Worm (Caenorhabditis elegans) whole organism, L3 larva: ENCODE data around the gene clec-263.
"Not testable (repeated sequence)": the region's sequence is repeated elsewhere in the genome, so short reads cannot be mapped to it uniquely, and the experiment has no call there.

Experiments
- R02D3.7 ChIP-seq: fragments of 150-350 bp; optimal IDR thresholded peaks from 2 replicates; lab custom pipeline; 2014; ENCODE audit warnings: missing biosample characterization, missing genetic modification characterization
- ZK546.5 ChIP-seq: sonication (generic microtip); optimal IDR thresholded peaks from 2 replicates; lab custom pipeline; 2017; ENCODE audit warnings: missing biosample characterization, missing genetic modification characterization
- aly-2 ChIP-seq: fragments of 150-350 bp; optimal IDR thresholded peaks from 2 replicates; lab custom pipeline; 2014; ENCODE audit warnings: missing biosample characterization, missing genetic modification characterization
- ama-1 ChIP-seq: fragments of 150-350 bp; optimal IDR thresholded peaks from 2 replicates; lab custom pipeline; 2018
- ceh-16 ChIP-seq: sonication (generic microtip); optimal IDR thresholded peaks from 2 replicates; lab custom pipeline; 2017; ENCODE audit warnings: missing biosample characterization, missing genetic modification characterization
- ceh-9 ChIP-seq: sonication (generic microtip); optimal IDR thresholded peaks from 2 replicates; lab custom pipeline; 2018; ENCODE audit warnings: missing biosample characterization, missing genetic modification characterization
- daf-12 ChIP-seq: fragments of 150-350 bp; optimal IDR thresholded peaks from 2 replicates; lab custom pipeline; 2014; ENCODE audit warnings: missing biosample characterization, missing genetic modification reagents, missing genetic modification characterization
- egl-27 ChIP-seq: sonication (generic microtip); optimal IDR thresholded peaks from 4 replicates; lab custom pipeline; 2017; ENCODE audit warnings: missing biosample characterization, missing genetic modification reagents, missing genetic modification characterization
- egl-5 ChIP-seq: fragments of 150-350 bp; optimal IDR thresholded peaks from 2 replicates; lab custom pipeline; 2017; ENCODE audit warnings: missing biosample characterization, missing genetic modification reagents, missing genetic modification characterization, inconsistent platforms
- elt-2 ChIP-seq: sonication (generic microtip); optimal IDR thresholded peaks from 2 replicates; lab custom pipeline; 2016; ENCODE audit warnings: missing genetic modification reagents, mild to moderate bottlenecking, missing genetic modification characterization, missing compliant biosample characterization
- elt-3 ChIP-seq, 3 experiments: fragments of 150-350 bp in 1 of 3; sonication (generic microtip) in 2 of 3; optimal IDR thresholded peaks; 2 replicates in 2 of 3; 4 replicates in 1 of 3; lab custom pipeline; 2014 to 2017; ENCODE audit warnings: missing biosample characterization in 3 of 3, missing genetic modification characterization in 3 of 3
- fkh-10 ChIP-seq: sonication (generic microtip); optimal IDR thresholded peaks from 2 replicates; lab custom pipeline; 2017; ENCODE audit warnings: missing biosample characterization, missing genetic modification reagents, missing genetic modification characterization
- fos-1 ChIP-seq: fragments of 150-350 bp; optimal IDR thresholded peaks from 2 replicates; lab custom pipeline; 2014; ENCODE audit warnings: missing biosample characterization, missing genetic modification characterization
- hmg-11 ChIP-seq: sonication (generic microtip); optimal IDR thresholded peaks from 2 replicates; lab custom pipeline; 2016; ENCODE audit warnings: missing genetic modification characterization, missing compliant biosample characterization
- jun-1 ChIP-seq: fragments of 150-350 bp; optimal IDR thresholded peaks from 2 replicates; lab custom pipeline; 2014; ENCODE audit warnings: missing biosample characterization, missing genetic modification reagents, missing genetic modification characterization
- lin-39 ChIP-seq: fragments of 150-350 bp; optimal IDR thresholded peaks from 2 replicates; lab custom pipeline; 2018; ENCODE audit warnings: missing biosample characterization, missing genetic modification reagents, missing genetic modification characterization
- lsy-12 ChIP-seq: sonication (generic microtip); optimal IDR thresholded peaks from 2 replicates; lab custom pipeline; 2016; ENCODE audit warnings: mild to moderate bottlenecking, missing genetic modification characterization, missing compliant biosample characterization
- mdl-1 ChIP-seq: fragments of 150-350 bp; optimal IDR thresholded peaks from 2 replicates; lab custom pipeline; 2014; ENCODE audit warnings: missing biosample characterization, missing genetic modification characterization
- nfya-1 ChIP-seq: sonication (generic microtip); optimal IDR thresholded peaks from 2 replicates; lab custom pipeline; 2017; ENCODE audit warnings: missing genetic modification characterization, mild to moderate bottlenecking, missing compliant biosample characterization, antibody characterized with exemption, moderate library complexity; ENCODE audit not compliant: insufficient read depth
- nhr-12 ChIP-seq: fragments of 150-350 bp; optimal IDR thresholded peaks from 2 replicates; lab custom pipeline; 2014; ENCODE audit warnings: missing biosample characterization, missing genetic modification characterization
- nhr-237 ChIP-seq: fragments of 150-350 bp; optimal IDR thresholded peaks from 2 replicates; lab custom pipeline; 2014; ENCODE audit warnings: missing biosample characterization, missing genetic modification characterization
- nhr-43 ChIP-seq: sonication (generic microtip); optimal IDR thresholded peaks from 2 replicates; lab custom pipeline; 2016; ENCODE audit warnings: mild to moderate bottlenecking, missing genetic modification characterization, missing compliant biosample characterization; ENCODE audit not compliant: poor library complexity, severe bottlenecking
- nhr-76 ChIP-seq: fragments of 150-350 bp; sonication (generic microtip); optimal IDR thresholded peaks from 5 replicates; lab custom pipeline; 2014; ENCODE audit warnings: missing biosample characterization, missing genetic modification characterization
- pqm-1 ChIP-seq: fragments of 150-350 bp; optimal IDR thresholded peaks from 2 replicates; lab custom pipeline; 2017; ENCODE audit warnings: missing biosample characterization, missing genetic modification characterization, inconsistent platforms
- sea-2 ChIP-seq: fragments of 150-350 bp; sonication (generic microtip); optimal IDR thresholded peaks from 4 replicates; lab custom pipeline; 2014; ENCODE audit warnings: missing biosample characterization, missing genetic modification reagents, missing genetic modification characterization
- skn-1 ChIP-seq: fragments of 150-350 bp; optimal IDR thresholded peaks from 2 replicates; lab custom pipeline; 2014; ENCODE audit warnings: missing biosample characterization, missing genetic modification characterization
- snpc-4 ChIP-seq: fragments of 150-350 bp; optimal IDR thresholded peaks from 2 replicates; lab custom pipeline; 2014; ENCODE audit warnings: missing biosample characterization, missing genetic modification characterization
- tbx-2 ChIP-seq: sonication (generic microtip); optimal IDR thresholded peaks from 2 replicates; lab custom pipeline; 2016; ENCODE audit warnings: mild to moderate bottlenecking, missing genetic modification characterization, missing compliant biosample characterization
- unc-39 ChIP-seq: sonication (generic microtip); optimal IDR thresholded peaks from 4 replicates; lab custom pipeline; 2017; ENCODE audit warnings: missing biosample characterization, missing genetic modification characterization
- unc-62 ChIP-seq: fragments of 150-350 bp; sonication (generic microtip); optimal IDR thresholded peaks from 4 replicates; lab custom pipeline; 2014; ENCODE audit warnings: missing biosample characterization, missing genetic modification reagents, missing genetic modification characterization
- zag-1 ChIP-seq: fragments of 150-350 bp; optimal IDR thresholded peaks from 2 replicates; lab custom pipeline; 2014; ENCODE audit warnings: missing biosample characterization, missing genetic modification characterization
- ztf-11 ChIP-seq: fragments of 150-350 bp; optimal IDR thresholded peaks from 2 replicates; lab custom pipeline; 2014; ENCODE audit warnings: missing biosample characterization, missing genetic modification characterization
- ztf-4 ChIP-seq: fragments of 150-350 bp; optimal IDR thresholded peaks from 2 replicates; lab custom pipeline; 2014; ENCODE audit warnings: missing biosample characterization, missing genetic modification characterization

clec-263 gene

DNA sequence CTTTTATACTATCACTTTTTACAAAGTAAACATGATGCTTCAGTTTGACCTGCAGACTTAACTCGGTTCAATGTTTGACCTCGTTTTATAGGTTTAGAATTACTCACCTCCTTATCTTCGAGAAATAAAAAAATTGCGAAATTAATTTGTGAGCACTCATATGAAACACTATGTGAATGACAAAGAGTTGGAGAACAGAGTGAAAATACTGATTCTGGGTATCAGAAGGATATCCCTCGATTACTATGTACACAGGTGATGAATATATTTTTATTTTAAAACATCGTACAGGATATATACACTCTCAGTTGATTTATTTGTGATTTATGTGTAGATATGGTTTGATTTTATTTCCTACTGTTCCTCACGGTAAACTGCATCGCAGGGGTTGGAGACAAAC, 18.2 kb upstream of the clec-263 start, which contains the start of gene Y38H6C.23:
Gene Y38H6C.23 (minus strand): TSS at position 101 of the 400 bp plus-strand sequence.
- TF ChIP-seq lsy-12 (tag; lab: Kevin White, UChicago) (no peak), sea-2 (GFP tag; lab: Kevin White, UChicago) (no peak), daf-12 (no peak), fos-1 (no peak), elt-2 (no peak), egl-27 (tag; lab: Kevin White, UChicago) (no peak), zag-1 (tag; lab: Kevin White, UChicago) (no peak), ama-1 (lab: Kevin White, UChicago) (no peak), skn-1 (no peak), snpc-4 (tag; lab: Kevin White, UChicago) (no peak), mdl-1 (tag; lab: Kevin White, UChicago) (no peak), nhr-76 (tag; lab: Kevin White, UChicago) (no peak), jun-1 (tag; lab: Kevin White, UChicago) (no peak), nhr-43 (no peak), ztf-11 (no peak), nfya-1 (no peak), unc-62 (GFP tag; lab: Kevin White, UChicago) (no peak), lin-39 (tag; lab: Kevin White, UChicago) (no peak), tbx-2 (tag; lab: Kevin White, UChicago) (no peak), nhr-12 (tag; lab: Kevin White, UChicago) (no peak)

DNA sequence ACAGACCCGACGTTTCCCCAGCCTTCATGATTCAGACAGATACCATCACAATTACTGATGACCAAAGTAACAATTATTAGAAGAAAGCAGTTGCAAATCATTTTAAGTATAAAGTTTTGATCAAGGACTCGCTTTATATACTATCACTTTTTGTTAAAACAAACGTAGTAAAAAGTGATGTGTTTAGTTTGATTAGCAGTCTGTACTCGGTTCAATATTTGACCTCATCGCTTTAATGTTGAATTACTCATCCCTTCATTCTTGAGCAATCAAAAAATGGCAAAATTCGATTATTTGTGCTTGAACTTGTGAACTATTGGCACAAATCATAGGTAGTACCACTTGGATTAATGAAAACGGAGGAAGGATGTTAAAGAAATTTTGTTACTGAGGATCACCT, 16.1 kb upstream of the clec-263 start, which contains the start of gene abf-4:
Gene abf-4 (minus strand): TSS at position 101 of the 400 bp plus-strand sequence.
- TF ChIP-seq egl-27 (tag; lab: Kevin White, UChicago) (no peak), unc-62 (GFP tag; lab: Kevin White, UChicago) (no peak), ama-1 (lab: Kevin White, UChicago) (no peak), ZK546.5 (no peak), elt-3 (tag; optimal IDR thresholded peaks at IDR 0.05; lab: Kevin White, UChicago) (no peak), fos-1 (no peak), ztf-11 (no peak), hmg-11 (tag; lab: Kevin White, UChicago) (no peak), R02D3.7 (tag; lab: Kevin White, UChicago) (no peak), jun-1 (tag; lab: Kevin White, UChicago) (no peak), egl-5 (tag; lab: Kevin White, UChicago) (no peak)

- TF ChIP-seq mdl-1 (tag; lab: Kevin White, UChicago) (no peak), nhr-237 (tag; lab: Kevin White, UChicago) (no peak), ceh-9 (tag; lab: Kevin White, UChicago) (no peak), aly-2 (tag; lab: Kevin White, UChicago) (no peak), elt-3 (tag; optimal IDR thresholded peaks at IDR 0.05; lab: Kevin White, UChicago) (no peak), ZK546.5 (no peak), snpc-4 (tag; lab: Kevin White, UChicago) (no peak), skn-1 (no peak), lin-39 (tag; lab: Kevin White, UChicago) (no peak), fos-1 (no peak), sea-2 (GFP tag; lab: Kevin White, UChicago) (no peak), fkh-10 (GFP tag; lab: Kevin White, UChicago) (no peak), unc-39 (tag; lab: Kevin White, UChicago) (no peak), R02D3.7 (tag; lab: Kevin White, UChicago) (no peak), egl-5 (tag; lab: Kevin White, UChicago) (no peak), ztf-4 (tag; lab: Kevin White, UChicago) (no peak), nhr-43 (no peak), pqm-1 (tag; lab: Kevin White, UChicago) (no peak), nfya-1 (no peak), tbx-2 (tag; lab: Kevin White, UChicago) (no peak)
Measured at ce11 chrV:20561795-20562194, 12.6 kb upstream of the clec-263 start, which contains the start of gene F26F2.1. F26F2.1 (minus strand) TSS chrV:20561895.

- TF ChIP-seq ama-1 (lab: Kevin White, UChicago); lsy-12 (tag; lab: Kevin White, UChicago); ceh-16 (tag; lab: Kevin White, UChicago): not testable (repeated sequence)
- TF ChIP-seq, all 47 proteins: peak for 0; not testable (repeated sequence) for 47
Measured at ce11 chrV:20564054-20564453, 10.4 kb upstream of the clec-263 start, which contains the start of gene F26F2.13. F26F2.13 (plus strand) TSS chrV:20564354.

DNA sequence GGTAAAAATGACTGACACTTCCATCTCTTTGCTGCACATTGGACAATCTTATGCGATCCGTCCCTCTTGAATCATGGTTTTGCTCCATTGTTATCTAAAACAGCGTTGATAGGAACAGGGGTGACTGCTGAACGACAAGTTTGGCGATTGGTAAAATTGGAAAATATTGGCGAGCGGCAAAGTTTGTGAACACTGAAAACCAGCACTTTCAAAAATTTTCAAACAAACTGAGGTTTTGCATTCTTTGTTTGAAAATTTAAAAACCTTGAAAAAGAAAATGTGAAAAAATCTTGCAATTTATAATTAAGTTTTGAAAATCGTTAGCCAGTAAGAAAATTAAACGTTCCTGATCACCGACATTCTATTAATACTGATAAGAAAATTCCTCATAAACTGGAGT, 8.0 kb upstream of the clec-263 start, which contains the start of gene F26F2.3:
Gene F26F2.3 (minus strand): TSS at position 101 of the 400 bp plus-strand sequence.
- TF ChIP-seq zag-1 (tag; lab: Kevin White, UChicago), result no peak
- TF ChIP-seq elt-2, result no peak
- TF ChIP-seq pqm-1 (tag; lab: Kevin White, UChicago), result no peak
